Worm (Caenorhabditis elegans) whole organism, L3 larva: ENCODE data around the gene wago-10.

Source experiments
- aly-2 ChIP-seq: fragments of 150-350 bp; optimal IDR thresholded peaks from 2 replicates; lab custom pipeline; 2014; ENCODE audit warnings: missing biosample characterization, missing genetic modification characterization
- ama-1 ChIP-seq: fragments of 150-350 bp; optimal IDR thresholded peaks from 2 replicates; lab custom pipeline; 2018
- ceh-9 ChIP-seq: sonication (generic microtip); optimal IDR thresholded peaks from 2 replicates; lab custom pipeline; 2018; ENCODE audit warnings: missing biosample characterization, missing genetic modification characterization
- egl-27 ChIP-seq: sonication (generic microtip); optimal IDR thresholded peaks from 4 replicates; lab custom pipeline; 2017; ENCODE audit warnings: missing biosample characterization, missing genetic modification reagents, missing genetic modification characterization
- elt-3 ChIP-seq, 3 experiments: fragments of 150-350 bp in 1 of 3; sonication (generic microtip) in 2 of 3; optimal IDR thresholded peaks; 2 replicates in 2 of 3; 4 replicates in 1 of 3; lab custom pipeline; 2014 to 2017; ENCODE audit warnings: missing biosample characterization in 3 of 3, missing genetic modification characterization in 3 of 3
- fos-1 ChIP-seq: fragments of 150-350 bp; optimal IDR thresholded peaks from 2 replicates; lab custom pipeline; 2014; ENCODE audit warnings: missing biosample characterization, missing genetic modification characterization
- mdl-1 ChIP-seq: fragments of 150-350 bp; optimal IDR thresholded peaks from 2 replicates; lab custom pipeline; 2014; ENCODE audit warnings: missing biosample characterization, missing genetic modification characterization
- nfya-1 ChIP-seq: sonication (generic microtip); optimal IDR thresholded peaks from 2 replicates; lab custom pipeline; 2017; ENCODE audit warnings: missing genetic modification characterization, mild to moderate bottlenecking, missing compliant biosample characterization, antibody characterized with exemption, moderate library complexity; ENCODE audit not compliant: insufficient read depth
- nhr-12 ChIP-seq: fragments of 150-350 bp; optimal IDR thresholded peaks from 2 replicates; lab custom pipeline; 2014; ENCODE audit warnings: missing biosample characterization, missing genetic modification characterization
- sea-2 ChIP-seq: fragments of 150-350 bp; sonication (generic microtip); optimal IDR thresholded peaks from 4 replicates; lab custom pipeline; 2014; ENCODE audit warnings: missing biosample characterization, missing genetic modification reagents, missing genetic modification characterization
- snpc-4 ChIP-seq: fragments of 150-350 bp; optimal IDR thresholded peaks from 2 replicates; lab custom pipeline; 2014; ENCODE audit warnings: missing biosample characterization, missing genetic modification characterization
- unc-62 ChIP-seq: fragments of 150-350 bp; sonication (generic microtip); optimal IDR thresholded peaks from 4 replicates; lab custom pipeline; 2014; ENCODE audit warnings: missing biosample characterization, missing genetic modification reagents, missing genetic modification characterization
- zag-1 ChIP-seq: fragments of 150-350 bp; optimal IDR thresholded peaks from 2 replicates; lab custom pipeline; 2014; ENCODE audit warnings: missing biosample characterization, missing genetic modification characterization
- ztf-11 ChIP-seq: fragments of 150-350 bp; optimal IDR thresholded peaks from 2 replicates; lab custom pipeline; 2014; ENCODE audit warnings: missing biosample characterization, missing genetic modification characterization

- no peak for TF ChIP-seq aly-2 (tag; lab: Kevin White, UChicago)
- no peak for TF ChIP-seq nhr-12 (tag; lab: Kevin White, UChicago)
- no peak for TF ChIP-seq sea-2 (GFP tag; lab: Kevin White, UChicago)
- TF ChIP-seq ceh-9 (tag; lab: Kevin White, UChicago) = no peak
- no peak for TF ChIP-seq mdl-1
- TF ChIP-seq ztf-11 (tag; lab: Kevin White, UChicago) = no peak
- TF ChIP-seq unc-62 (GFP tag; lab: Kevin White, UChicago) = no peak
- TF ChIP-seq ama-1 = no peak
- no peak for TF ChIP-seq egl-27 (tag; lab: Kevin White, UChicago)
- no peak for TF ChIP-seq fos-1 (tag; lab: Kevin White, UChicago)
- no peak for TF ChIP-seq snpc-4
- TF ChIP-seq nfya-1 (tag; lab: Kevin White, UChicago) = no peak
- no peak for TF ChIP-seq elt-3 (tag; optimal IDR thresholded peaks at IDR 0.05; lab: Kevin White, UChicago)
- TF ChIP-seq zag-1 (tag; lab: Kevin White, UChicago) = no peak
These were observed 47.4 kb upstream of the wago-10 start for ce11 chrV:295802-296201.
